Worm (Caenorhabditis elegans) whole organism, L4 larva: ENCODE results near the gene M176.5.

Experiments
- aha-1 ChIP-seq: fragments of 150-350 bp; peaks from one replicate; lab custom pipeline; 2014; ENCODE audit warnings: missing biosample characterization, missing genetic modification characterization
- egl-27 ChIP-seq: sonication (generic microtip); optimal IDR thresholded peaks from 3 replicates; lab custom pipeline; 2017; ENCODE audit warnings: missing biosample characterization, missing genetic modification reagents, missing genetic modification characterization
- mep-1 ChIP-seq: fragments of 150-350 bp; sonication (generic microtip); optimal IDR thresholded peaks from 3 replicates; lab custom pipeline; 2014; ENCODE audit warnings: missing biosample characterization, missing genetic modification characterization
- spr-3 ChIP-seq: fragments of 200-800 bp; sonication (Bioruptor generic); optimal IDR thresholded peaks from 2 replicates; lab custom pipeline; 2018; ENCODE audit warnings: mild to moderate bottlenecking, missing genetic modification characterization, missing compliant biosample characterization

DNA sequence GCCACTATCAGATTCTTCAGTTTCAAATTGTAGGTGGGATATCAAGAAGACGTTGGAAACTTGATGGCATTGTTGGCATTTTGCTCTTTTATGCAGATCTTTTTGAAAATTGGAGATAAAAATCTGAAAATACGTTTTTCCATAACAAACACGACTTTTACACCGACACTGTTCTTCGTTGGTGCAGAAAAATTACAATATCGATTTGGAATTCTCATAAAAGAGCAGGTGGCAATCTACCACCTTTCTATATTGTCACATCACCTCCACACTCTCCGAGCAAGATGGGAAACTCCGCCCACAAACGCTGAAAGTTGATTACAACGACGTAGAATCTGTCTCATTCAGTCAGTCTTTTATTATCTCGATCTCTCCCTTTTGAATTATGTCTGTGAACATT is 20.1 kb downstream of the M176.5 start, which contains the start of gene arrd-2:
- TF ChIP-seq aha-1 (tag; lab: Kevin White, UChicago) (no peak), spr-3 (GFP tag; lab: Kevin White, UChicago) (no peak), egl-27 (tag; lab: Kevin White, UChicago) (no peak), mep-1 (tag; lab: Kevin White, UChicago) (no peak)
